Fruit fly (Drosophila melanogaster): ENCODE results near the gene PPYR1.

DNA sequence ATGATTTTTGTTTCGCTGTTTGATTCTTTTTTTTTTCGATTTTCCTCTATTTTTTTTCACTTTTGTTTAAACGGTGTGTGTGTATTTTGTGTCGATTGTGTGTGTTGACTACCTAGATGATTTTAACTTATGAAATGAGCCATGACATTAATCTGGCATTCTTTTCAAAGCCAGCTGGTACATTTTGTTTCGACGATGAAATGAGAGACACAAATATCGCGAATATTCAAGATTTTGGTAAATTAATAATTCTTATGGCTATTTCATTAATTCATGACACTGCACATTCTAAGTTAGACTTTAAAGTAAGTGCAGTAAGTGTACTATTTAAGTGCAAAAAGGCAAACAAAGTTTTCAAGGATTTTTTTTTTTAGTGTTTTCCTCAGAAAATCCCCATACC, 27.6 kb upstream of the PPYR1 start, which contains the start of gene CG9106:
- TF ChIP-seq psq (optimal IDR thresholded peaks at IDR 0.05) (no peak), h (optimal IDR thresholded peaks at IDR 0.05) (no peak), Myc (optimal IDR thresholded peaks at IDR 0.05) (no peak)

Measured in Kc167 (cell line).